Fruit fly (Drosophila melanogaster): ENCODE data around the gene bai.

Gene bai

dm6 chr3R:25024895-25025557 lies 14.1 kb upstream of the bai start, which contains the start of the genes EMC6 and Hr96 (continued):
- TF ChIP-seq CG8290 (GFP tag; optimal IDR thresholded peaks at IDR 0.05) = no peak
- TF ChIP-seq CG8290 (tag; optimal IDR thresholded peaks at IDR 0.05) = peak in 1 of 2 experiments; percentile 98
- TF ChIP-seq az2 (GFP tag; optimal IDR thresholded peaks at IDR 0.05) = peak; percentile 94
- TF ChIP-seq CG4730 (GFP tag; IDR thresholded peaks at IDR 0.05) = peak; percentile 93
- TF ChIP-seq CG8924 (tag; optimal IDR thresholded peaks at IDR 0.05) = peak; percentile 93
- TF ChIP-seq Hmr (GFP tag; optimal IDR thresholded peaks at IDR 0.05) = peak; percentile 94
- no peak for TF ChIP-seq Dip2 (GFP tag; IDR thresholded peaks at IDR 0.05)
- TF ChIP-seq sna (GFP tag; IDR thresholded peaks at IDR 0.05; ENCODE audit: partially characterized antibody) = peak; percentile 75; the same call in 1 of the 2 replicates
- TF ChIP-seq gem (tag; optimal IDR thresholded peaks at IDR 0.05) = peak; percentile 96
- TF ChIP-seq ac (GFP tag; optimal IDR thresholded peaks at IDR 0.05) = peak; percentile 77
- peak; percentile 94 for TF ChIP-seq CG13424 (tag; optimal IDR thresholded peaks at IDR 0.05)
- peak; percentile 55 for TF ChIP-seq HmgD (GFP tag; optimal IDR thresholded peaks at IDR 0.05)
- TF ChIP-seq MBD-R2 (GFP tag; IDR thresholded peaks at IDR 0.05) = peak; percentile 97
- TF ChIP-seq H2.0 (GFP tag; IDR thresholded peaks at IDR 0.05) = peak; percentile 90
- peak; percentile 94 for TF ChIP-seq ind (GFP tag; optimal IDR thresholded peaks at IDR 0.05)
- TF ChIP-seq lov (optimal IDR thresholded peaks at IDR 0.05) = no peak
- peak; percentile 89 for TF ChIP-seq lov (GFP tag; IDR thresholded peaks at IDR 0.05)
- peak; percentile 78 for TF ChIP-seq Elba2 (GFP tag; optimal IDR thresholded peaks at IDR 0.05)
- peak; percentile 87 for TF ChIP-seq CG3065 (GFP tag; optimal IDR thresholded peaks at IDR 0.05)
- TF ChIP-seq Pdp1 (GFP tag; optimal IDR thresholded peaks at IDR 0.05) = peak; percentile 93 to 94
- TF ChIP-seq Hr39 (optimal IDR thresholded peaks at IDR 0.05) = no peak
- TF ChIP-seq CG12155 (GFP tag; optimal IDR thresholded peaks at IDR 0.05) = peak; percentile 93
- peak; percentile 90 for TF ChIP-seq CG10209 (GFP tag; optimal IDR thresholded peaks at IDR 0.05)
- TF ChIP-seq bcd (GFP tag; optimal IDR thresholded peaks at IDR 0.05) = peak; percentile 94
- TF ChIP-seq Poxn (GFP tag; IDR thresholded peaks at IDR 0.05) = peak; percentile 77
- TF ChIP-seq sens-2 (GFP tag; IDR thresholded peaks at IDR 0.05) = peak; percentile 96
- peak; percentile 90 for TF ChIP-seq B-H1 (GFP tag; IDR thresholded peaks at IDR 0.05)
- peak; percentile 95 for TF ChIP-seq CG3847 (GFP tag; IDR thresholded peaks at IDR 0.05)
- TF ChIP-seq CG43689 (GFP tag; IDR thresholded peaks at IDR 0.05) = peak; percentile 79
- peak; percentile 93 for TF ChIP-seq sisA (GFP tag; IDR thresholded peaks at IDR 0.05)
- no peak for TF ChIP-seq pita (GFP tag; optimal IDR thresholded peaks at IDR 0.05)
- TF ChIP-seq Ada2b (GFP tag; IDR thresholded peaks at IDR 0.05) = peak; percentile 90
- peak; percentile 93 for TF ChIP-seq CG1602 (GFP tag; optimal IDR thresholded peaks at IDR 0.05)
- peak; percentile 88 for TF ChIP-seq CG16815 (GFP tag; optimal IDR thresholded peaks at IDR 0.05)
- peak; percentile 95 for TF ChIP-seq NC2β (GFP tag; optimal IDR thresholded peaks at IDR 0.05)
- TF ChIP-seq CG15073 (GFP tag; optimal IDR thresholded peaks at IDR 0.05) = peak; percentile 54
- peak; percentile 99 for TF ChIP-seq Med (GFP tag)
- TF ChIP-seq CG1603 (tag; optimal IDR thresholded peaks at IDR 0.05) = peak; percentile 97
- TF ChIP-seq tx (GFP tag; optimal IDR thresholded peaks at IDR 0.05) = peak; percentile 91
- TF ChIP-seq CG8765 (GFP tag; IDR thresholded peaks at IDR 0.05) = peak; percentile 89
- TF ChIP-seq Chrac-16 (GFP tag; optimal IDR thresholded peaks at IDR 0.05) = peak; percentile 96
- peak; percentile 94 for TF ChIP-seq zen (tag; optimal IDR thresholded peaks at IDR 0.05)
- peak; percentile 94 for TF ChIP-seq Meics (GFP tag; optimal IDR thresholded peaks at IDR 0.05)
- peak; percentile 93 for TF ChIP-seq H15 (GFP tag; IDR thresholded peaks at IDR 0.05)
- peak; percentile 91 for TF ChIP-seq Six4 (GFP tag; optimal IDR thresholded peaks at IDR 0.05)
- TF ChIP-seq fd96Cb (tag; optimal IDR thresholded peaks at IDR 0.05) = peak; percentile 91
- TF ChIP-seq jumu (GFP tag; optimal IDR thresholded peaks at IDR 0.05) = peak; percentile 89
- peak; percentile 73; the same call in 2 of the 3 replicates for TF ChIP-seq sr (GFP tag; IDR thresholded peaks at IDR 0.05)
- TF ChIP-seq Lhr (GFP tag; optimal IDR thresholded peaks at IDR 0.05) = peak; percentile 78
- peak; percentile 92 for TF ChIP-seq HLH3B (GFP tag; IDR thresholded peaks at IDR 0.05)
- peak; percentile 91 for TF ChIP-seq CG4820 (GFP tag; optimal IDR thresholded peaks at IDR 0.05)
- TF ChIP-seq lilli (GFP tag; optimal IDR thresholded peaks at IDR 0.05) = peak; percentile 98

Data from whole organism, embryonic.